Fruit fly (Drosophila melanogaster): Measurements from ENCODE around the gene Nemp.

Nemp gene

DNA sequence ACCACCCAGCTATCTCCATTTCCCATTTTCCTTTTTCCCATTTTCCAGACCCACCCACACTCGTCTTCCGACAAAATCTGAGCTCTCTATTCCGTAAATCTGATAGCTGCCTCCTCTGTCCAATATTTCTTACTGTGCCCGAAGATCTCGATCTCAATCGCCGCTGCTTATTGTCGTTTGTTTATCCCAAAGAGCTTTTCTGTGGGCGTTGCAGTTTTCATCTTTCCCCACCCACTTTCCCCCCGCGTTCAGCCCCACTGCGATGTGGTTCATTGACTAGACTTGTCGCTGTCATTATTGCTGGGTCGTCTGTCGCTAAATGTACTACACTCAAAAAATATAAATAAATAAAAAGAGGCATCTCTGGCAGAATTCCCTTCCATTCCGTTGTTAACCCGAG is 34.5 kb upstream of the Nemp start:
- TF ChIP-seq Dad (GFP tag; optimal IDR thresholded peaks at IDR 0.05) (no peak), grn (GFP tag; optimal IDR thresholded peaks at IDR 0.05) (peak; percentile 34), sr (GFP tag; IDR thresholded peaks at IDR 0.05) (peak; percentile 90)

DNA sequence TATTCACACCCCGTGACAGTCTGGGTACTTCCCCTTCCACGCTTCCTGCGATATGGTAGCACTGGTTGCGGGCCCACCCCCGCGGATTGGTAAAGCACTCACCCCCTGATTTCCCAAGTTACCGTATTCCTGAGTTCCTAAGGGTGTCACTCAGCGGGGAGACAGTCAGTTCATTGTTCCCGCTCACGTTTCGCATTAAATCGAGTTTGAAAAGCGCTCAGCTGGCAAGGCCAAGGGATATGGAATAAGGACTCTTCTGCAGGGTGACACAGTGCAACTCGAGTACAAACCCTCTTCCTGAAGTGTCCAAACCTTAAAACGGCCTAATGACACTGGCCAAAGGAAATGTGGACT is 33.3 kb upstream of the Nemp start:
- no peak for TF ChIP-seq CG6854 (GFP tag; optimal IDR thresholded peaks at IDR 0.05)
- TF ChIP-seq CG4328 (GFP tag; optimal IDR thresholded peaks at IDR 0.05): no peak
- no peak for TF ChIP-seq cad (GFP tag; optimal IDR thresholded peaks at IDR 0.05)
- TF ChIP-seq H15 (GFP tag; IDR thresholded peaks at IDR 0.05): no peak
- TF ChIP-seq E2f2 (GFP tag; IDR thresholded peaks at IDR 0.05): 0 out of 2 replicates have a peak, but pooled peaks have one; percentile 9
- no peak for TF ChIP-seq kay (GFP tag; optimal IDR thresholded peaks at IDR 0.05)
- no peak for TF ChIP-seq nerfin-2 (GFP tag; IDR thresholded peaks at IDR 0.05; ENCODE audit: partially characterized antibody)
- TF ChIP-seq Ada2b (GFP tag; IDR thresholded peaks at IDR 0.05): no peak
- TF ChIP-seq CG30431 (GFP tag; optimal IDR thresholded peaks at IDR 0.05): no peak
- TF ChIP-seq Oli (tag; optimal IDR thresholded peaks at IDR 0.05): no peak
- no peak for TF ChIP-seq Ssrp (tag; optimal IDR thresholded peaks at IDR 0.05)
- TF ChIP-seq CG10654 (GFP tag; optimal IDR thresholded peaks at IDR 0.05): no peak
- TF ChIP-seq chn (GFP tag; optimal IDR thresholded peaks at IDR 0.05): no peak
- TF ChIP-seq esg (GFP tag; conservative IDR thresholded peaks at IDR 0.05): no peak
- TF ChIP-seq dysf (GFP tag; IDR thresholded peaks at IDR 0.05): no peak
- TF ChIP-seq TFAM (GFP tag; optimal IDR thresholded peaks at IDR 0.05): no peak
- TF ChIP-seq Med (GFP tag): peak; percentile 31
- no peak for TF ChIP-seq HmgD (GFP tag; optimal IDR thresholded peaks at IDR 0.05)
- TF ChIP-seq mam (GFP tag; optimal IDR thresholded peaks at IDR 0.05): no peak
- TF ChIP-seq CG3838 (GFP tag; optimal IDR thresholded peaks at IDR 0.05): no peak
- no peak for TF ChIP-seq CG2199 (GFP tag; IDR thresholded peaks at IDR 0.05)
- no peak for TF ChIP-seq stc (GFP tag; IDR thresholded peaks at IDR 0.05)
- no peak for TF ChIP-seq gsb-n (tag; optimal IDR thresholded peaks at IDR 0.05)
- TF ChIP-seq CG16779 (GFP tag; IDR thresholded peaks at IDR 0.05): no peak
- TF ChIP-seq CG6175 (GFP tag; IDR thresholded peaks at IDR 0.05): no peak
- TF ChIP-seq CG10321 (GFP tag; IDR thresholded peaks at IDR 0.05): no peak
- 0 out of 2 replicates have a peak, but pooled peaks have one; percentile 31 for TF ChIP-seq Dref (GFP tag; IDR thresholded peaks at IDR 0.05)
- no peak for TF ChIP-seq tll (GFP tag; optimal IDR thresholded peaks at IDR 0.05)
- TF ChIP-seq slbo (GFP tag; IDR thresholded peaks at IDR 0.05): no peak
- no peak for TF ChIP-seq CG3281 (GFP tag; optimal IDR thresholded peaks at IDR 0.05)
- no peak for TF ChIP-seq Kr (GFP tag; optimal IDR thresholded peaks at IDR 0.05)
- no peak for TF ChIP-seq eve (GFP tag; optimal IDR thresholded peaks at IDR 0.05)
- no peak for TF ChIP-seq disco-r (GFP tag; optimal IDR thresholded peaks at IDR 0.05)
- peak; percentile 60; the same call in 2 of the 3 replicates for TF ChIP-seq z (GFP tag; IDR thresholded peaks at IDR 0.05)
- TF ChIP-seq jigr1 (GFP tag; IDR thresholded peaks at IDR 0.05): no peak
- no peak for TF ChIP-seq bbx (GFP tag; IDR thresholded peaks at IDR 0.05; ENCODE audit: partially characterized antibody)
- no peak for TF ChIP-seq dmrt11E (tag; optimal IDR thresholded peaks at IDR 0.05)
- TF ChIP-seq CG5180 (GFP tag; optimal IDR thresholded peaks at IDR 0.05): no peak
- peak; percentile 32 for TF ChIP-seq CG14710 (tag; optimal IDR thresholded peaks at IDR 0.05)
- TF ChIP-seq dm (GFP tag; optimal IDR thresholded peaks at IDR 0.05): no peak
- no peak for TF ChIP-seq CG17568 (GFP tag; optimal IDR thresholded peaks at IDR 0.05)
- TF ChIP-seq CG18619 (GFP tag; optimal IDR thresholded peaks at IDR 0.05): no peak
- no peak for TF ChIP-seq B-H2 (GFP tag; optimal IDR thresholded peaks at IDR 0.05)
- TF ChIP-seq tx (GFP tag; optimal IDR thresholded peaks at IDR 0.05): no peak
- TF ChIP-seq cato (GFP tag; optimal IDR thresholded peaks at IDR 0.05; ENCODE audit: borderline replicate concordance): no peak
- no peak for TF ChIP-seq CG6654 (GFP tag; optimal IDR thresholded peaks at IDR 0.05)
- no peak for TF ChIP-seq peb (GFP tag; IDR thresholded peaks at IDR 0.05)
- TF ChIP-seq hkb (optimal IDR thresholded peaks at IDR 0.05): no peak
- TF ChIP-seq hkb (GFP tag; IDR thresholded peaks at IDR 0.05): no peak

All from whole organism, embryonic.